Worm (Caenorhabditis elegans) whole organism, young adult: ENCODE measurements around the gene srbc-78.
A peak's percentile ranks its signal among the peaks of the same experiment; 100 is the strongest.

ENCODE experiments used
- D2030.7 ChIP-seq: fragments of 200-800 bp; sonication (Bioruptor generic); IDR thresholded peaks from 2 replicates; pipeline ENCODE4 v1.3.6; 2022; ENCODE audit warnings: missing genetic modification reagents, missing genetic modification characterization, missing compliant biosample characterization
- F22D6.2 ChIP-seq: sonication (generic microtip); optimal IDR thresholded peaks from 2 replicates; lab custom pipeline; 2016; ENCODE audit warnings: mild to moderate bottlenecking, missing genetic modification characterization, missing compliant biosample characterization
- F33H1.4 ChIP-seq: fragments of 200-800 bp; sonication (Bioruptor generic); IDR thresholded peaks from 2 replicates; pipeline ENCODE4 v1.3.6; 2022; ENCODE audit warnings: missing genetic modification reagents, missing genetic modification characterization, missing compliant biosample characterization
- T07F8.4 ChIP-seq: sonication (generic microtip); optimal IDR thresholded peaks from 2 replicates; lab custom pipeline; 2016; ENCODE audit warnings: mild to moderate bottlenecking, missing genetic modification characterization, moderate library complexity, missing compliant biosample characterization
- Y53F4B.3 ChIP-seq: fragments of 200-800 bp; sonication (Bioruptor generic); IDR thresholded peaks from 2 replicates; pipeline ENCODE4 v1.3.6; 2022; ENCODE audit warnings: missing genetic modification reagents, missing genetic modification characterization, missing compliant biosample characterization
- ZK185.1 ChIP-seq: sonication (generic microtip); optimal IDR thresholded peaks from 2 replicates; lab custom pipeline; 2016; ENCODE audit warnings: mild to moderate bottlenecking, missing genetic modification characterization, missing compliant biosample characterization; ENCODE audit not compliant: poor library complexity, severe bottlenecking
- akir-1 ChIP-seq: fragments of 200-800 bp; sonication (Bioruptor generic); optimal IDR thresholded peaks from 2 replicates; lab custom pipeline; 2018; ENCODE audit warnings: mild to moderate bottlenecking, missing genetic modification characterization, moderate library complexity, missing compliant biosample characterization
- ama-1 ChIP-seq, 3 experiments: fragments of 150-350 bp in 1 of 3; sonication (generic microtip) in 2 of 3; optimal IDR thresholded peaks; 2 replicates each; lab custom pipeline; 2014 to 2018; ENCODE audit warnings: missing biosample characterization in 2 of 3, missing genetic modification characterization in 2 of 3, missing genetic modification reagents in 2 of 3
- aptf-3 ChIP-seq: fragments of 200-800 bp; sonication (Bioruptor generic); IDR thresholded peaks from 2 replicates; pipeline ENCODE4 v1.3.6; 2022; ENCODE audit warnings: missing genetic modification characterization, missing compliant biosample characterization
- attf-6 ChIP-seq: fragments of 200-800 bp; sonication (Bioruptor generic); IDR thresholded peaks from 2 replicates; pipeline ENCODE4 v1.3.6; 2022; ENCODE audit warnings: missing genetic modification reagents, missing genetic modification characterization, missing compliant biosample characterization
- ccch-3 ChIP-seq: fragments of 200-800 bp; sonication (Bioruptor generic); optimal IDR thresholded peaks from 2 replicates; lab custom pipeline; 2018; ENCODE audit warnings: mild to moderate bottlenecking, missing genetic modification characterization, missing compliant biosample characterization
- cebp-2 ChIP-seq: fragments of 200-800 bp; sonication (Bioruptor generic); IDR thresholded peaks from 2 replicates; pipeline ENCODE4 v1.3.6; 2022; ENCODE audit warnings: missing genetic modification characterization, missing compliant biosample characterization
- ceh-100 ChIP-seq: fragments of 200-800 bp; sonication (Bioruptor generic); IDR thresholded peaks from 2 replicates; pipeline ENCODE4 v1.3.6; 2022; ENCODE audit warnings: missing genetic modification reagents, missing genetic modification characterization, missing compliant biosample characterization
- ceh-27 ChIP-seq: fragments of 200-800 bp; sonication (Bioruptor generic); optimal IDR thresholded peaks from 2 replicates; lab custom pipeline; 2018; ENCODE audit warnings: mild to moderate bottlenecking, missing genetic modification characterization, moderate library complexity, missing compliant biosample characterization
- ceh-91 ChIP-seq: fragments of 200-800 bp; sonication (Bioruptor generic); IDR thresholded peaks from 2 replicates; pipeline ENCODE4 v1.3.6; 2022; ENCODE audit warnings: missing genetic modification reagents, missing genetic modification characterization, missing compliant biosample characterization
- egl-18 ChIP-seq: fragments of 200-800 bp; sonication (Bioruptor generic); IDR thresholded peaks from 2 replicates; pipeline ENCODE4 v1.3.6; 2022; ENCODE audit warnings: missing genetic modification reagents, missing genetic modification characterization, missing compliant biosample characterization
- egrh-3 ChIP-seq: fragments of 200-800 bp; sonication (Bioruptor generic); IDR thresholded peaks from 2 replicates; pipeline ENCODE4 v1.3.6; 2022; ENCODE audit warnings: missing genetic modification reagents, missing genetic modification characterization, missing compliant biosample characterization
- ets-4 ChIP-seq: fragments of 200-800 bp; sonication (Bioruptor generic); optimal IDR thresholded peaks from 2 replicates; lab custom pipeline; 2018; ENCODE audit warnings: mild to moderate bottlenecking, missing genetic modification characterization, missing compliant biosample characterization
- hlh-12 ChIP-seq: sonication (generic microtip); optimal IDR thresholded peaks from 2 replicates; lab custom pipeline; 2016; ENCODE audit warnings: missing genetic modification characterization, missing compliant biosample characterization
- hmg-20 ChIP-seq: fragments of 200-800 bp; sonication (Bioruptor generic); IDR thresholded peaks from 2 replicates; pipeline ENCODE4 v1.3.6; 2022; ENCODE audit warnings: missing genetic modification reagents, missing genetic modification characterization, missing compliant biosample characterization
- hsf-1 ChIP-seq: fragments of 200-800 bp; sonication (Bioruptor generic); IDR thresholded peaks from 2 replicates; pipeline ENCODE4 v1.3.6; 2022; ENCODE audit warnings: missing genetic modification reagents, missing genetic modification characterization, missing compliant biosample characterization
- lag-1 ChIP-seq: fragments of 200-800 bp; sonication (Bioruptor generic); IDR thresholded peaks from 2 replicates; pipeline ENCODE4 v1.3.6; 2022; ENCODE audit warnings: missing genetic modification reagents, missing genetic modification characterization, missing compliant biosample characterization
- let-607 ChIP-seq, 2 experiments: fragments of 200-800 bp in 1 of 2; sonication (Bioruptor generic) in 1 of 2; sonication (generic microtip) in 1 of 2; optimal IDR thresholded peaks; 2 replicates each; lab custom pipeline; 2016 to 2018; ENCODE audit warnings: mild to moderate bottlenecking in 2 of 2, missing compliant biosample characterization in 2 of 2, missing genetic modification characterization in 2 of 2, moderate library complexity in 2 of 2, missing genotype in 1 of 2
- lin-26 ChIP-seq: fragments of 200-800 bp; sonication (Bioruptor generic); IDR thresholded peaks from 2 replicates; pipeline ENCODE4 v1.3.6; 2022; ENCODE audit warnings: missing genetic modification reagents, missing genetic modification characterization, missing compliant biosample characterization
- lin-35 ChIP-seq, 3 experiments: fragments of 150-350 bp in 2 of 3; sonication (generic microtip) in 1 of 3; optimal IDR thresholded peaks; 2 replicates each; lab custom pipeline; 2014 to 2018; ENCODE audit warnings: missing biosample characterization in 3 of 3, missing genetic modification characterization in 3 of 3, missing genetic modification reagents in 3 of 3
- lin-40 ChIP-seq: sonication (generic microtip); optimal IDR thresholded peaks from 2 replicates; lab custom pipeline; 2016; ENCODE audit warnings: missing genetic modification characterization, mild to moderate bottlenecking, missing compliant biosample characterization, missing genotype, missing genetic modification reagents
- lin-54 ChIP-seq: fragments of 200-800 bp; sonication (Bioruptor generic); optimal IDR thresholded peaks from 2 replicates; lab custom pipeline; 2018; ENCODE audit warnings: mild to moderate bottlenecking, missing genetic modification characterization, missing compliant biosample characterization
- lir-1 ChIP-seq: fragments of 200-800 bp; sonication (Bioruptor generic); conservative IDR thresholded peaks from 2 replicates; pipeline ENCODE4 v1.3.6; 2022; ENCODE audit warnings: missing genetic modification reagents, missing genetic modification characterization, missing compliant biosample characterization
- mes-4 ChIP-seq: sonication (generic microtip); optimal IDR thresholded peaks from 2 replicates; lab custom pipeline; 2016; ENCODE audit warnings: missing genotype, missing genetic modification characterization, missing compliant biosample characterization
- mxl-1 ChIP-seq: sonication (generic microtip); optimal IDR thresholded peaks from 2 replicates; lab custom pipeline; 2016; ENCODE audit warnings: missing genetic modification characterization, missing compliant biosample characterization
- nhr-80 ChIP-seq: sonication (generic microtip); optimal IDR thresholded peaks from 2 replicates; lab custom pipeline; 2016; ENCODE audit warnings: missing genetic modification characterization, missing compliant biosample characterization
- rcor-1 ChIP-seq: fragments of 200-800 bp; sonication (Bioruptor generic); IDR thresholded peaks from 2 replicates; pipeline ENCODE4 v1.3.6; 2022; ENCODE audit warnings: missing genetic modification reagents, missing genetic modification characterization, missing compliant biosample characterization
- snpc-1.1 ChIP-seq: sonication (generic microtip); optimal IDR thresholded peaks from 2 replicates; lab custom pipeline; 2017; ENCODE audit warnings: missing genetic modification characterization, mild to moderate bottlenecking, missing compliant biosample characterization, antibody characterized with exemption, moderate library complexity, missing genotype, missing genetic modification reagents; ENCODE audit not compliant: insufficient read depth
- sptf-2 ChIP-seq: fragments of 200-800 bp; sonication (Bioruptor generic); optimal IDR thresholded peaks from 2 replicates; lab custom pipeline; 2018; ENCODE audit warnings: mild to moderate bottlenecking, missing genetic modification characterization, missing compliant biosample characterization
- tlf-1 ChIP-seq: fragments of 200-800 bp; sonication (Bioruptor generic); optimal IDR thresholded peaks from 2 replicates; lab custom pipeline; 2018; ENCODE audit warnings: mild to moderate bottlenecking, missing genetic modification characterization, missing compliant biosample characterization
- ztf-18 ChIP-seq: sonication (generic microtip); optimal IDR thresholded peaks from 2 replicates; lab custom pipeline; 2016; ENCODE audit warnings: missing genotype, mild to moderate bottlenecking, missing genetic modification characterization, missing compliant biosample characterization

Gene srbc-78

DNA sequence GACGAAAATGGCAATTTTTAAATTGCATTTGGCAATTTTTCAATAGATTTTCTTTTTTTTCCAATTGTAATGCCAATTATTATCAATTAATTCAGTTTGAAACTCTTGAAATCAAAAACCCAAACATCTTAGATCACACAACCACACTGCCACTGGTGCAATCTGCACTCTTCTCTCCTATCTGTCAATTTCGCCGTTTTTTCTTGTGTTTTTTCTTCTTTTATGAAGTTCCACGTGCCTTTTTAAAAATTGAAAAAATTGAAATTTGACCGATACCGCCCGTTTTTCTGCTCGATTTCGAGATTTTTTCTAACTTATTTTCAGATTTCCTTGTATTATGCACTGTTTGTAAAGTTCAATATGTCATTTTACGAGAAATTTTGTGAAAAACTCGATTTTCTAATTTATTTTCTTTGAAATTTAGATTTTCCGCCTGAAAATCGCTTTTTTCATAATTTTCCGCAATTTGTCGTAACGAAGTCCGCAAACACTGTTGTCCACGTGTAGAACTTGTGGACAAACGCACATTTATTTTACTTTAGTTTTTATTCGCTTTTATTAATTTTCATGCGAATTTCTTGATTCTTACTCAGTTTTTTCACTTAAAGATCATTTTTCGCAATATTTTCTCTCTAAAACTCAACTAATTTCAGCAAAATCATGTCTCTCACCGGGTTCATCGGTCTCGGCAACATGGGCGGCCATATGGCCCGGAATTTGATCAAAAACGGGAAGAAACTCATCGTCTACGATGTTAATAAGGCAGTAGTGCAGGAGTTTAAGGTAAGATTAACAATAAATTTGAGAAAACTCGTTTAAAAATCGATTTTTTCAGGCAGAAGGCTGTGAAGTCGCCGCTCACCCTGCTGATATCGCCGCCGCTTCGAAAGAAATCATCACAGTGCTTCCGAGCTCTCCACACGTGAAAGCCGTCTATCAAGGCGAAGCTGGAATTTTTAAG, 4.5 kb upstream of the srbc-78 start, which contains the start of gene B0250.5:
B0250.5 (plus strand) TSS at position 654 of the 961 bp plus-strand sequence.
- TF ChIP-seq snpc-1.1 (tag; lab: Kevin White, UChicago) = no peak
- TF ChIP-seq mes-4 (tag; lab: Kevin White, UChicago) = no peak
- TF ChIP-seq ceh-100 (GFP tag; lab: Robert Waterston, UW) = no peak
- TF ChIP-seq lin-35 (GFP tag; optimal IDR thresholded peaks at IDR 0.05; lab: Kevin White, UChicago) = peak in 1 of 3 experiments; percentile 61
- TF ChIP-seq let-607 (tag; optimal IDR thresholded peaks at IDR 0.05; lab: Kevin White, UChicago) = peak; percentile 48 to 79
- TF ChIP-seq D2030.7 (GFP tag; lab: Robert Waterston, UW) = peak; percentile 26; the same call in 1 of the 2 replicates
- no peak for TF ChIP-seq lir-1 (GFP tag; lab: Robert Waterston, UW)
- TF ChIP-seq nhr-80 (tag; lab: Kevin White, UChicago) = peak; percentile 52
- peak; percentile 32 for TF ChIP-seq lin-40 (tag; lab: Kevin White, UChicago)
- TF ChIP-seq ceh-91 (GFP tag; lab: Robert Waterston, UW) = no peak
- no peak for TF ChIP-seq lin-54 (GFP tag; lab: Kevin White, UChicago)
- TF ChIP-seq rcor-1 = no peak

DNA sequence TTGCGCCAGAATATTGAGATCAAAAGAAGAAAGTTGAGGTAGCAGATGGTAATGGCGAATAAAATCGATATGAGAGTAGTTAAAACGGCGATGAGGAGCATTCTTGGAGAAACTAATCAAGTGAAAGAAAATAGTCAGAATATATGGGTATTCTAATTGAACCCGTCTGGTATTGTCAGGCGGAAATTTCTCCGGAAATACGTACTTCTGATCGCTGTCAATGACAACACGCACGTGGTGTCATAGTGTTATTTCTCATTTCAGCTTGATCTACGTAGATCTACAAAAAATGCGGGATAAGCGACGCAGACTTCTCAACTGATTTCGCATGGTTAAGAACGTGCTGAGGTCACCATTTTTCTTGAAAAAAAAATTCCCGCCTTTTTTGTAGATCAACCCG, 3.4 kb upstream of the srbc-78 start, which contains the start of gene srbc-79:
srbc-79 (minus strand) TSS at position 101 of the 400 bp plus-strand sequence.
- no peak for TF ChIP-seq hlh-12 (tag; lab: Kevin White, UChicago)
- TF ChIP-seq lin-26 (GFP tag; lab: Robert Waterston, UW) = no peak
- no peak for TF ChIP-seq ccch-3
- TF ChIP-seq ZK185.1 = no peak
- no peak for TF ChIP-seq ceh-27 (GFP tag; lab: Kevin White, UChicago)
- no peak for TF ChIP-seq ztf-18 (tag; lab: Kevin White, UChicago)
- TF ChIP-seq akir-1 = no peak
- no peak for TF ChIP-seq hmg-20 (GFP tag; lab: Robert Waterston, UW)
- TF ChIP-seq ceh-91 (GFP tag; lab: Robert Waterston, UW) = no peak
- TF ChIP-seq lag-1 (GFP tag; lab: Robert Waterston, UW) = no peak
- TF ChIP-seq egrh-3 (GFP tag; lab: Robert Waterston, UW) = no peak
- no peak for TF ChIP-seq egl-18 (GFP tag; lab: Robert Waterston, UW)

DNA sequence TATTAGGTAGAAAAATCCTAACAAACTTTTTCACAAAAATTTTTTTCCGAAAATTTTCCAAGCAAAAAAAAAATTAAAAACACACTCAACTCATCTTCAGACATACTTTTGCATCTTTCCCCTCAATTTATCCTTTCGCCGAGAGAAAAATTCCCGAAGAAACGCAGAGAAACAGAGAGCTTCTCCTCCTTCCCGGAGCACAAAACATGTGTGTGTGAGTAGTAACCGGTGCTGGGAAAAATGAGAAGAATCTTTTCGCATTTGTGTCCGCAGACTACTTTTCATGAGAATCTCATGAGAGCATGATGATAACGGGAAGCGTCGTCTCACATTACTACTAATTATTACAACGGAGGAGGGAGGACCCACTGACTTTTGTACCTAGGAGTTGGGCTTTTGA, 2.5 kb downstream of the srbc-78 start:
- TF ChIP-seq sptf-2 (GFP tag; lab: Kevin White, UChicago) = no peak
- TF ChIP-seq mxl-1 = no peak
- no peak for TF ChIP-seq cebp-2 (GFP tag; lab: Robert Waterston, UW)
- TF ChIP-seq Y53F4B.3 (GFP tag; lab: Robert Waterston, UW) = no peak
- no peak for TF ChIP-seq ama-1 (optimal IDR thresholded peaks at IDR 0.05; lab: Kevin White, UChicago)
- TF ChIP-seq ama-1 (GFP tag; optimal IDR thresholded peaks at IDR 0.05; lab: Kevin White, UChicago) = no peak
- TF ChIP-seq hsf-1 = no peak
- TF ChIP-seq aptf-3 (GFP tag; lab: Robert Waterston, UW) = no peak
- no peak for TF ChIP-seq attf-6
- no peak for TF ChIP-seq F33H1.4
- no peak for TF ChIP-seq ets-4
- no peak for TF ChIP-seq ceh-91 (GFP tag; lab: Robert Waterston, UW)
- TF ChIP-seq F22D6.2 = no peak
- no peak for TF ChIP-seq egrh-3 (GFP tag; lab: Robert Waterston, UW)
- no peak for TF ChIP-seq ztf-18 (tag; lab: Kevin White, UChicago)
- no peak for TF ChIP-seq T07F8.4
- TF ChIP-seq rcor-1 = no peak
- no peak for TF ChIP-seq tlf-1 (GFP tag; lab: Kevin White, UChicago)
- TF ChIP-seq, all 124 proteins: peak for 0
